Worm (Caenorhabditis elegans) whole organism, L4 larva: ENCODE measurements around the gene Y94H6A.10.
A peak's percentile ranks its signal among the peaks of the same experiment; 100 is the strongest.

Experiments
- D1046.2 ChIP-seq: fragments of 200-800 bp; sonication (Bioruptor generic); IDR thresholded peaks from 2 replicates; pipeline ENCODE4 v1.3.6; 2022; ENCODE audit warnings: missing genetic modification characterization, missing compliant biosample characterization
- F10B5.3 ChIP-seq: sonication (generic microtip); optimal IDR thresholded peaks from 2 replicates; lab custom pipeline; 2016; ENCODE audit warnings: mild to moderate bottlenecking, missing genetic modification characterization, missing compliant biosample characterization
- F37D6.2 ChIP-seq: sonication (generic microtip); optimal IDR thresholded peaks from 2 replicates; lab custom pipeline; 2016; ENCODE audit warnings: mild to moderate bottlenecking, missing genetic modification characterization, missing compliant biosample characterization
- R02D3.7 ChIP-seq: fragments of 150-350 bp; sonication (generic microtip); optimal IDR thresholded peaks from 3 replicates; lab custom pipeline; 2014; ENCODE audit warnings: missing biosample characterization, missing genetic modification characterization
- T20F7.1 ChIP-seq: fragments of 200-800 bp; sonication (Bioruptor generic); optimal IDR thresholded peaks from 2 replicates; lab custom pipeline; 2018; ENCODE audit warnings: mild to moderate bottlenecking, missing genetic modification characterization, missing compliant biosample characterization
- T26A8.4 ChIP-seq: fragments of 200-800 bp; sonication (Bioruptor generic); IDR thresholded peaks from 2 replicates; pipeline ENCODE4 v1.3.6; 2022; ENCODE audit warnings: missing genetic modification characterization, missing compliant biosample characterization
- Y48G9A.11 ChIP-seq: fragments of 200-800 bp; sonication (Bioruptor generic); IDR thresholded peaks from 2 replicates; pipeline ENCODE4 v1.3.6; 2022; ENCODE audit warnings: missing genetic modification reagents, missing genetic modification characterization, missing compliant biosample characterization
- Y75B8A.6 ChIP-seq: fragments of 200-800 bp; sonication (Bioruptor generic); IDR thresholded peaks from 2 replicates; pipeline ENCODE4 v1.3.6; 2022; ENCODE audit warnings: missing genetic modification reagents, missing genetic modification characterization, missing compliant biosample characterization
- ZK337.2 ChIP-seq: fragments of 200-800 bp; sonication (Bioruptor generic); IDR thresholded peaks from 2 replicates; pipeline ENCODE4 v1.3.6; 2022; ENCODE audit warnings: missing genetic modification reagents, missing genetic modification characterization, missing compliant biosample characterization
- ama-1 ChIP-seq: fragments of 150-350 bp; optimal IDR thresholded peaks from 2 replicates; lab custom pipeline; 2014; ENCODE audit warnings: inconsistent platforms, mixed read lengths
- arid-1 ChIP-seq: fragments of 200-800 bp; sonication (Bioruptor generic); conservative IDR thresholded peaks from 2 replicates; pipeline ENCODE4 v1.3.6; 2022; ENCODE audit warnings: missing genetic modification reagents, missing genetic modification characterization, missing compliant biosample characterization
- attf-4 ChIP-seq: sonication (generic microtip); optimal IDR thresholded peaks from 3 replicates; lab custom pipeline; 2017; ENCODE audit warnings: missing biosample characterization, missing genetic modification characterization
- ceh-44 ChIP-seq: fragments of 200-800 bp; sonication (Bioruptor generic); IDR thresholded peaks from 2 replicates; pipeline ENCODE4 v1.3.6; 2022; ENCODE audit warnings: missing genetic modification reagents, missing genetic modification characterization, missing compliant biosample characterization
- ceh-62 ChIP-seq: sonication (generic microtip); optimal IDR thresholded peaks from 2 replicates; lab custom pipeline; 2017; ENCODE audit warnings: missing biosample characterization, missing genetic modification characterization
- daf-16 ChIP-seq, 3 experiments: sonication (generic microtip); optimal IDR thresholded peaks; 2 replicates each; lab custom pipeline; 2016 to 2017; ENCODE audit warnings: missing genetic modification characterization in 3 of 3, missing genetic modification reagents in 3 of 3, mild to moderate bottlenecking in 2 of 3, missing compliant biosample characterization in 2 of 3, missing biosample characterization in 1 of 3, moderate library complexity in 1 of 3
- daf-8 ChIP-seq: fragments of 200-800 bp; sonication (Bioruptor generic); IDR thresholded peaks from 2 replicates; pipeline ENCODE4 v1.3.6; 2022; ENCODE audit warnings: missing genetic modification characterization, missing compliant biosample characterization
- dmd-6 ChIP-seq: fragments of 200-800 bp; sonication (Bioruptor generic); IDR thresholded peaks from 2 replicates; pipeline ENCODE4 v1.3.6; 2022; ENCODE audit warnings: missing genetic modification reagents, missing genetic modification characterization, missing compliant biosample characterization
- dmd-8 ChIP-seq: fragments of 200-800 bp; sonication (Bioruptor generic); IDR thresholded peaks from 2 replicates; pipeline ENCODE4 v1.3.6; 2022; ENCODE audit warnings: missing genetic modification characterization, missing compliant biosample characterization
- dpl-1 ChIP-seq: fragments of 150-350 bp; optimal IDR thresholded peaks from 2 replicates; lab custom pipeline; 2014; ENCODE audit warnings: missing biosample characterization, missing genetic modification reagents, missing genetic modification characterization
- dve-1 ChIP-seq: sonication (generic microtip); optimal IDR thresholded peaks from 2 replicates; lab custom pipeline; 2017; ENCODE audit warnings: antibody characterized with exemption, mild to moderate bottlenecking, missing genetic modification characterization, missing compliant biosample characterization; ENCODE audit not compliant: insufficient read depth
- fkh-10 ChIP-seq: fragments of 150-350 bp; optimal IDR thresholded peaks from 2 replicates; lab custom pipeline; 2014; ENCODE audit warnings: missing biosample characterization, missing genetic modification reagents, missing genetic modification characterization
- fos-1 ChIP-seq: fragments of 150-350 bp; optimal IDR thresholded peaks from 2 replicates; lab custom pipeline; 2014; ENCODE audit warnings: missing biosample characterization, missing genetic modification characterization
- hif-1 ChIP-seq, 2 experiments: sonication (generic microtip); optimal IDR thresholded peaks; 2 replicates each; lab custom pipeline; 2016 to 2017; ENCODE audit warnings: missing compliant biosample characterization in 2 of 2, missing genetic modification characterization in 2 of 2, missing genetic modification reagents in 2 of 2, missing genotype in 2 of 2, mild to moderate bottlenecking in 1 of 2
- hlh-11 ChIP-seq: fragments of 200-800 bp; sonication (Bioruptor generic); optimal IDR thresholded peaks from 2 replicates; lab custom pipeline; 2018; ENCODE audit warnings: mild to moderate bottlenecking, missing genetic modification characterization, missing compliant biosample characterization
- hmg-1.1 ChIP-seq: fragments of 200-800 bp; sonication (Bioruptor generic); IDR thresholded peaks from 2 replicates; pipeline ENCODE4 v1.3.6; 2022; ENCODE audit warnings: missing genetic modification reagents, missing genetic modification characterization, missing compliant biosample characterization
- jun-1 ChIP-seq: fragments of 150-350 bp; optimal IDR thresholded peaks from 2 replicates; lab custom pipeline; 2014; ENCODE audit warnings: missing biosample characterization, missing genetic modification reagents, missing genetic modification characterization
- lim-7 ChIP-seq: fragments of 200-800 bp; sonication (Bioruptor generic); IDR thresholded peaks from 2 replicates; pipeline ENCODE4 v1.3.6; 2022; ENCODE audit warnings: missing genetic modification characterization, missing compliant biosample characterization
- lin-13 ChIP-seq: fragments of 150-350 bp; optimal IDR thresholded peaks from 2 replicates; lab custom pipeline; 2014; ENCODE audit warnings: missing biosample characterization, missing genetic modification reagents, missing genetic modification characterization
- lin-15B ChIP-seq: fragments of 150-350 bp; sonication (generic microtip); optimal IDR thresholded peaks from 3 replicates; lab custom pipeline; 2014; ENCODE audit warnings: missing biosample characterization, missing genetic modification characterization
- lin-38 ChIP-seq: fragments of 200-800 bp; sonication (Bioruptor generic); IDR thresholded peaks from 2 replicates; pipeline ENCODE4 v1.3.6; 2022; ENCODE audit warnings: missing genetic modification reagents, missing genetic modification characterization, missing compliant biosample characterization
- lin-39 ChIP-seq: fragments of 150-350 bp; optimal IDR thresholded peaks from 2 replicates; lab custom pipeline; 2014; ENCODE audit warnings: missing biosample characterization, missing genetic modification reagents, missing genetic modification characterization
- lir-3 ChIP-seq: sonication (generic microtip); optimal IDR thresholded peaks from 2 replicates; lab custom pipeline; 2016; ENCODE audit warnings: mild to moderate bottlenecking, missing genetic modification characterization, missing compliant biosample characterization
- lsy-2 ChIP-seq, 2 experiments: fragments of 150-350 bp in 1 of 2; sonication (generic microtip) in 1 of 2; optimal IDR thresholded peaks; 2 replicates each; lab custom pipeline; 2014 to 2017; ENCODE audit warnings: missing biosample characterization in 2 of 2, missing genetic modification characterization in 2 of 2
- madf-5 ChIP-seq, 2 experiments: fragments of 200-800 bp; sonication (Bioruptor generic); IDR thresholded peaks; 2 replicates each; pipeline ENCODE4 v1.3.6; 2022; ENCODE audit warnings: missing compliant biosample characterization in 2 of 2, missing genetic modification characterization in 2 of 2
- mes-2 ChIP-seq: sonication (generic microtip); optimal IDR thresholded peaks from 2 replicates; lab custom pipeline; 2016; ENCODE audit warnings: missing genotype, mild to moderate bottlenecking, missing genetic modification characterization, missing compliant biosample characterization; ENCODE audit not compliant: poor library complexity, severe bottlenecking
- mxl-2 ChIP-seq: fragments of 200-800 bp; sonication (Bioruptor generic); conservative IDR thresholded peaks from 2 replicates; pipeline ENCODE4 v1.3.6; 2022; ENCODE audit warnings: missing genetic modification reagents, missing genetic modification characterization, missing compliant biosample characterization
- nhr-11 ChIP-seq: fragments of 150-350 bp; optimal IDR thresholded peaks from 2 replicates; lab custom pipeline; 2014; ENCODE audit warnings: missing biosample characterization, missing genetic modification characterization
- nhr-111 ChIP-seq: fragments of 200-800 bp; sonication (Bioruptor generic); optimal IDR thresholded peaks from 2 replicates; lab custom pipeline; 2018; ENCODE audit warnings: mild to moderate bottlenecking, missing genetic modification characterization, missing compliant biosample characterization
- nhr-25 ChIP-seq: sonication (generic microtip); optimal IDR thresholded peaks from 2 replicates; lab custom pipeline; 2017; ENCODE audit warnings: missing genetic modification characterization, mild to moderate bottlenecking, missing compliant biosample characterization, antibody characterized with exemption, moderate library complexity, borderline replicate concordance; ENCODE audit not compliant: insufficient read depth
- nhr-28 ChIP-seq: fragments of 150-350 bp; optimal IDR thresholded peaks from 2 replicates; lab custom pipeline; 2014; ENCODE audit warnings: missing biosample characterization, missing genetic modification characterization
- sdz-12 ChIP-seq: fragments of 200-800 bp; sonication (Bioruptor generic); optimal IDR thresholded peaks from 2 replicates; lab custom pipeline; 2018; ENCODE audit warnings: mild to moderate bottlenecking, missing genetic modification characterization, missing compliant biosample characterization
- set-16 ChIP-seq: fragments of 200-800 bp; sonication (Bioruptor generic); IDR thresholded peaks from 2 replicates; pipeline ENCODE4 v1.3.6; 2022; ENCODE audit warnings: missing genetic modification reagents, missing genetic modification characterization, missing compliant biosample characterization
- skn-1 ChIP-seq: fragments of 150-350 bp; optimal IDR thresholded peaks from 2 replicates; lab custom pipeline; 2014; ENCODE audit warnings: missing biosample characterization, missing genetic modification characterization
- spr-1 ChIP-seq: sonication (generic microtip); optimal IDR thresholded peaks from 2 replicates; lab custom pipeline; 2016; ENCODE audit warnings: mild to moderate bottlenecking, missing genetic modification characterization, missing compliant biosample characterization
- spr-3 ChIP-seq: fragments of 200-800 bp; sonication (Bioruptor generic); optimal IDR thresholded peaks from 2 replicates; lab custom pipeline; 2018; ENCODE audit warnings: mild to moderate bottlenecking, missing genetic modification characterization, missing compliant biosample characterization
- tag-97 ChIP-seq: fragments of 200-800 bp; sonication (Bioruptor generic); IDR thresholded peaks from 2 replicates; pipeline ENCODE4 v1.3.6; 2022; ENCODE audit warnings: missing genetic modification characterization, missing compliant biosample characterization
- tra-1 ChIP-seq: fragments of 200-800 bp; sonication (Bioruptor generic); IDR thresholded peaks from 2 replicates; pipeline ENCODE4 v1.3.6; 2022; ENCODE audit warnings: missing genetic modification reagents, missing genetic modification characterization, missing compliant biosample characterization
- vab-7 ChIP-seq: fragments of 200-800 bp; sonication (Bioruptor generic); IDR thresholded peaks from 2 replicates; pipeline ENCODE4 v1.3.6; 2022; ENCODE audit warnings: missing genetic modification reagents, missing genetic modification characterization, missing compliant biosample characterization
- zip-11 ChIP-seq: fragments of 200-800 bp; sonication (Bioruptor generic); IDR thresholded peaks from 2 replicates; pipeline ENCODE4 v1.3.6; 2022; ENCODE audit warnings: missing genetic modification characterization, missing compliant biosample characterization
- zip-2 ChIP-seq: fragments of 150-350 bp; optimal IDR thresholded peaks from 2 replicates; lab custom pipeline; 2014; ENCODE audit warnings: missing biosample characterization, missing genetic modification characterization

Gene Y94H6A.10

ce11 chrIV:2703927-2704401 is 6.5 kb downstream of the Y94H6A.10 start, which contains the start of gene Y94H6A.5 (continued):
- TF ChIP-seq dpl-1 (GFP tag; lab: Kevin White, UChicago) (peak; percentile 52), F10B5.3 (no peak), D1046.2 (GFP tag; lab: Robert Waterston, UW) (no peak), lin-15B (tag; lab: Kevin White, UChicago) (no peak), hmg-1.1 (GFP tag; lab: Robert Waterston, UW) (no peak), zip-11 (GFP tag; lab: Robert Waterston, UW) (no peak), hlh-11 (tag; lab: Kevin White, UChicago) (peak; percentile 25), attf-4 (tag; lab: Kevin White, UChicago) (no peak), dmd-6 (GFP tag; lab: Robert Waterston, UW) (peak; percentile 15; the same call in 1 of the 2 replicates), ceh-62 (tag; lab: Kevin White, UChicago) (no peak), nhr-111 (GFP tag; lab: Kevin White, UChicago) (no peak), nhr-28 (no peak), fkh-10 (GFP tag; lab: Kevin White, UChicago) (no peak), ZK337.2 (GFP tag; lab: Robert Waterston, UW) (no peak), dmd-8 (GFP tag; lab: Robert Waterston, UW) (no peak), lsy-2 (tag; optimal IDR thresholded peaks at IDR 0.05; lab: Kevin White, UChicago) (peak; percentile 55 to 97), spr-3 (GFP tag; lab: Kevin White, UChicago) (no peak), F37D6.2 (peak; percentile 19), vab-7 (no peak), spr-1 (tag; lab: Kevin White, UChicago) (no peak), lir-3 (tag; lab: Kevin White, UChicago) (no peak), nhr-11 (tag; lab: Kevin White, UChicago) (no peak), lin-13 (GFP tag; lab: Kevin White, UChicago) (peak; percentile 80), T26A8.4 (peak; percentile 61), Y75B8A.6 (GFP tag; lab: Robert Waterston, UW) (no peak), T20F7.1 (GFP tag; lab: Kevin White, UChicago) (no peak), daf-8 (no peak), nhr-25 (tag; lab: Kevin White, UChicago) (no peak), tra-1 (GFP tag; lab: Robert Waterston, UW) (no peak), skn-1 (tag; lab: Kevin White, UChicago) (no peak), mxl-2 (GFP tag; lab: Robert Waterston, UW) (no peak), hif-1 (tag; optimal IDR thresholded peaks at IDR 0.05; lab: Kevin White, UChicago) (peak in 1 of 2 experiments; percentile 55), R02D3.7 (tag; lab: Kevin White, UChicago) (no peak), tag-97 (no peak), mes-2 (tag; lab: Kevin White, UChicago) (peak; percentile 86), lin-39 (no peak), set-16 (GFP tag; lab: Robert Waterston, UW) (no peak), madf-5 (GFP tag; IDR thresholded peaks at IDR 0.05; lab: Robert Waterston, UW) (no peak), ama-1 (lab: Kevin White, UChicago) (peak; percentile 89), sdz-12 (GFP tag; lab: Kevin White, UChicago) (no peak), fos-1 (no peak), jun-1 (tag; lab: Kevin White, UChicago) (no peak), arid-1 (GFP tag; lab: Robert Waterston, UW) (0 out of 2 replicates have a peak, but pooled peaks have one; percentile 33), ceh-44 (GFP tag; lab: Robert Waterston, UW) (no peak), daf-16 (GFP tag; optimal IDR thresholded peaks at IDR 0.05; lab: Kevin White, UChicago) (no peak), daf-16 (tag; optimal IDR thresholded peaks at IDR 0.05; lab: Kevin White, UChicago) (no peak), dve-1 (tag; lab: Kevin White, UChicago) (peak; percentile 17), lin-38 (GFP tag; lab: Robert Waterston, UW) (peak; percentile 55), lim-7 (GFP tag; lab: Robert Waterston, UW) (no peak), zip-2 (tag; lab: Kevin White, UChicago) (no peak), Y48G9A.11 (GFP tag; lab: Robert Waterston, UW) (no peak)
